Worm (Caenorhabditis elegans): ENCODE data around the gene gkow-1.
"Not testable (repeated sequence)": the region's sequence is repeated elsewhere in the genome, so short reads cannot be mapped to it uniquely, and the experiment has no call there.

Gene gkow-1

DNA sequence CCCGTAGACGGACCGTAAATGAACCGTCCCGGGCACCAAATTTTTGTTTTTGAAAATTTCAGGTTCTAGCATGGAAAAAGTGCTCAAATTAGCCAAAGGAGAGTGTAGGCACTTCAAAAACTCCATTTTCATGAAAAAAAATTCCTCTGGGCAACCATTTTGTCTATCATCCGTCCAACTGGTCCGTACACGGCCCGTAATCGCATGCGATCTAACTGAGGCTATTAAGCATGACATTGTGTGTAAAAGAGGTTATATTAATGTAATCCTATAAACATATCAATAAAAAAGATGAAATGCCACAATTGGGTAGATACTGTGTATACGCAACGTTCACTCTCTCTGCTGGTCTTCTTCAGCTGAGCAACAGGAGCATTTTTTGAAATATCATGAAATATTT is 35.3 kb upstream of the gkow-1 start, which contains the start of gene R09E10.1:
R09E10.1 (minus strand) TSS at position 101 of the 400 bp plus-strand sequence.
- TF ChIP-seq gmeb-1, skn-1, mbf-1 (tag; optimal IDR thresholded peaks at IDR 0.05): not testable (repeated sequence)

DNA sequence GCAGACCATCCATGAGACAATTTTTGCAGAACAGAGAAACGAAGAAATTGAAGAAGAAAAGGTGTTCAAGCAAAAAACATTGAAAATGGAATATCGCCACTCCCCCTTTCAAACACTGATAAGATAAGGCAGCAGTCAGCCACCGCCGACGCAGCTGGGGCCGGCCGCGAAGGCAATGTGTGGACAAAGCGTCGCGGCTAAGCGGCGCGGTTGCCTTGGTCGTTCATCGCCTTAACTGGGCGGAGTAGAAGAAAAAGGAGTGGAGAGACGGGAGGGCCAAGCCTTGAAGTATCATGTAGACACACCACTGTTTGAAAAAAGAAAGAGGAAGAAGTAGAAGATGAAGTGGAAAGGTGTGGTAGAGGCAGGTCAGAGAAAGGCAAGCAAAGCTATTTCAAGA is 27.0 kb upstream of the gkow-1 start:
- TF ChIP-seq blmp-1 (tag; optimal IDR thresholded peaks at IDR 0.05; ENCODE audit: insufficient read depth) (peak; percentile 22), sma-9 (GFP tag; optimal IDR thresholded peaks at IDR 0.05) (peak; percentile 28), sma-9 (tag; optimal IDR thresholded peaks at IDR 0.05) (no peak), mdl-1 (tag; optimal IDR thresholded peaks at IDR 0.05) (no peak), nhr-25 (tag; optimal IDR thresholded peaks at IDR 0.05) (peak; percentile 17), unc-55 (GFP tag; optimal IDR thresholded peaks at IDR 0.05) (no peak), sma-3 (GFP tag; optimal IDR thresholded peaks at IDR 0.05) (peak; percentile 44), F13H6.1 (tag; optimal IDR thresholded peaks at IDR 0.05) (peak; percentile 25), fos-1 (tag; optimal IDR thresholded peaks at IDR 0.05) (peak; percentile 68), crh-2 (tag; optimal IDR thresholded peaks at IDR 0.05) (peak; percentile 35)

DNA sequence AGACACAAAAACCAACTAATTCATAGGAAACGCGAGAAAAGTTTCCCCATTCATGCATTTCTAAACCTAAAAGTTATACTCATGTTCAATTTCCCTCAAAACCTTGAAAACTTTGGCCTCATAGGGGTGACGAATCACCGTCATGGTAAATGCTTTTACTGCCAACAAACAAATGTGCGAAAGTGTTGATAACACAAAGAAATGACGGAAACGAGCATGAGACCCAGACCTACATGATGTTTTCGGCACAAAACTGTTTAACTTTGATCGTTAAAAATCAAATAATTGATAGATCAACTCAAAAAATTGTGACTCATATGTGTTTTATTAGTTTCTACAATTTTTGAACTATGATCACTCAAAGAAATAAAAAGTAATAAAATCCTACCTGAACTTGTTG is 26.1 kb upstream of the gkow-1 start:
- no peak for TF ChIP-seq lin-13 (GFP tag; optimal IDR thresholded peaks at IDR 0.05)
- no peak for TF ChIP-seq C34F6.9 (tag; optimal IDR thresholded peaks at IDR 0.05)
- no peak for TF ChIP-seq nhr-10 (tag; optimal IDR thresholded peaks at IDR 0.05)
- TF ChIP-seq unc-55 (GFP tag; optimal IDR thresholded peaks at IDR 0.05) = peak; percentile 45
- TF ChIP-seq sma-9 (GFP tag; optimal IDR thresholded peaks at IDR 0.05) = peak; percentile 22
- TF ChIP-seq sma-9 (tag; optimal IDR thresholded peaks at IDR 0.05) = no peak
- TF ChIP-seq crh-2 (tag; optimal IDR thresholded peaks at IDR 0.05) = peak; percentile 70
- no peak for TF ChIP-seq alr-1 (tag; optimal IDR thresholded peaks at IDR 0.05)
- TF ChIP-seq nhr-129 (tag; optimal IDR thresholded peaks at IDR 0.05) = peak; percentile 36
- peak; percentile 32 for TF ChIP-seq gmeb-1 (tag; optimal IDR thresholded peaks at IDR 0.05)
- TF ChIP-seq unc-39 (tag; optimal IDR thresholded peaks at IDR 0.05) = no peak
- no peak for TF ChIP-seq elt-3 (tag; optimal IDR thresholded peaks at IDR 0.05)
- peak; percentile 93 for TF ChIP-seq fos-1 (tag; optimal IDR thresholded peaks at IDR 0.05)
- no peak for TF ChIP-seq ztf-1 (GFP tag; conservative IDR thresholded peaks at IDR 0.05)
- no peak for TF ChIP-seq mbf-1 (tag; optimal IDR thresholded peaks at IDR 0.05)

DNA sequence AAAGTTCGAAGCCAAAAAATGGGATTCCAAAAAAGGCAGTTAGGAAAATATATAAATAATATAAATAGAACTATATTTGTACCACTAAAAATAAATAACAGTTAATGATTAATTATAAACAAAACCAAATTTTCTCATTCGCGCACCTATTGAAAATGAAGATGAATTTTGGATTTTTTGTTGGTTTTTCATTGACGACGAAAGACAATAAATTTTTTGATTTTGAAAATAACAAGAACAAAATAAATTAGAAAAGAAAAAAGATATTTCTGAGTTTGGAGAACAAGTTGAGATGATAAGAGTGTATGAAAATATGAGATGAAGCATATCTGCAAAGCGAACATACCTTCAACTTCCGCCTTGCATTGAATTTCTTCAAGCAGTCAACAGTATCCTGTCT is 20.7 kb upstream of the gkow-1 start:
- TF ChIP-seq nhr-10 (tag; optimal IDR thresholded peaks at IDR 0.05) (no peak), nhr-77 (tag; optimal IDR thresholded peaks at IDR 0.05) (no peak), nhr-237 (tag; optimal IDR thresholded peaks at IDR 0.05) (no peak), elt-3 (tag; optimal IDR thresholded peaks at IDR 0.05) (no peak), alr-1 (tag; optimal IDR thresholded peaks at IDR 0.05) (no peak)

DNA sequence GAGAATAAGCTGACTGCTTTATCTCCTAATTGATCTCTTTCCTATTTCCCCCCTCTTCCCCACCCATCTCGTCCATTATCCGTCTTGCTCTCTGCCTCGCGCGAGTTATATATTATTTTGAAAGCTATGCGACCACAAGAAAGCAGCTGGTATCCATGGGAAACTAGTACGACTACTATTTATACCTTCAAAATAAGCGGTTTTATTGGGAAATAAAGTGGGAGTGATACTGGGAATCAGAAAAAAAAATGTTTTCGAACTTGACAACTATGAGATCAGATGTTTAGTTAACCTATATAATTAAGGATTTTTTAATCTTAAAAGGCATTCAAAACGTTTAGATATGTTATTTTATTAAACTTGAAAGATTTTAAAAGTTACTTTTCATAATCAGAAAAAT is 18.2 kb upstream of the gkow-1 start:
- no peak for TF ChIP-seq nhr-23 (tag; optimal IDR thresholded peaks at IDR 0.05)
- peak; percentile 41 for TF ChIP-seq crh-2 (tag; optimal IDR thresholded peaks at IDR 0.05)

DNA sequence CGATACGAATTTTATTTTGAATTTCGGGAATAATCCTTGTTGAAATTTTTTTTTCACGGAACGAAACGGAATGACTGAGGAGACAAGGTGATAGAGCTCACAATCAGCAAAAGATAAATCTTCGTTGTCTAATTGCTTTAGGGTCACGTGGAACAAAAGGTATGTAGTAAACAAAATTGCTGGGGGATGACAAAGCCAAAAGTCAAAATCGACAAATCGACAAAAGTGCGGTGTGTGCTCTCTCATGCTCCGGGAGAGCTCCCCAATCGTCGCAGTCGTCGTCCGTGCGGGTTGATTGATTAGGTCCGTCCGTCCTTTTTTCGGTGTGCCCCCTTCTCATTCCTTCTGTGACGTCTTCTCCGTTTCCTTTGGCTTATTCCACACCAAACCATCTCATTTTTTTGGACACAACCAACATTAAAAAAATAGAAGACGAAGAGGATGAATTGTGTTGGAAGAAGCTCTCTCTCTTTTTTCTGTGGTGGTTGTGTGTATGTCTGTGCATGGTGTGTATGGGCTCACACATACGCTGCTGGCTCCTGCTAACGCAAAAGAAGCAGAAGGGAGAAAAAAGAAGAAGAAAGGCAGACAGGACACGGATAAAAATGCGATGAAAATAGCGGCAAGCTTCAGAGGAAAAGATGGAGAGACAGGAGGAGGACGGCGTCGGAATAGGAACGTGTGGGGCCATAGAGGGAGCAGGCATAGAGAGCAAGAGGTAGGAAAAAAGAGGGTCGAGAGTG is 16.2 kb upstream of the gkow-1 start:
- TF ChIP-seq mdl-1 (tag; optimal IDR thresholded peaks at IDR 0.05) = peak in 1 of 2 experiments; percentile 36
- peak; percentile 23 for TF ChIP-seq lin-11 (tag; optimal IDR thresholded peaks at IDR 0.05)
- peak; percentile 34 for TF ChIP-seq nhr-129 (tag; optimal IDR thresholded peaks at IDR 0.05)
- peak; percentile 28 for TF ChIP-seq sma-9 (GFP tag; optimal IDR thresholded peaks at IDR 0.05)
- no peak for TF ChIP-seq sma-9 (tag; optimal IDR thresholded peaks at IDR 0.05)
- TF ChIP-seq peb-1 (tag; optimal IDR thresholded peaks at IDR 0.05) = no peak
- TF ChIP-seq dmd-4 (tag; optimal IDR thresholded peaks at IDR 0.05) = no peak
- TF ChIP-seq lsy-2 (tag; optimal IDR thresholded peaks at IDR 0.05) = peak in 1 of 2 experiments; percentile 8
- TF ChIP-seq C34F6.9 (tag; optimal IDR thresholded peaks at IDR 0.05) = peak; percentile 40
- peak; percentile 57 for TF ChIP-seq Y55F3AM.14 (GFP tag; optimal IDR thresholded peaks at IDR 0.05)
- no peak for TF ChIP-seq nhr-237 (tag; optimal IDR thresholded peaks at IDR 0.05)
- no peak for TF ChIP-seq ztf-1 (GFP tag; conservative IDR thresholded peaks at IDR 0.05)

All from whole organism, L2 larva.